Fruit fly (Drosophila melanogaster) whole organism, embryonic: ENCODE data around the gene Gmap.

Source experiments
- Asciz ChIP-seq: fragments of 200-800 bp; sonication (Bioruptor generic); optimal IDR thresholded peaks from 2 replicates; lab custom pipeline; 2017; ENCODE audit warnings: missing biosample characterization, mild to moderate bottlenecking, missing genetic modification characterization, missing genetic modification reagents
- Atf6 ChIP-seq: fragments of 200-800 bp; sonication (Bioruptor generic); IDR thresholded peaks from 2 replicates; pipeline ENCODE4 v1.3.6; 2022; ENCODE audit warnings: missing biosample characterization, missing genetic modification characterization
- CG10431 ChIP-seq: fragments of 200-800 bp; sonication (Bioruptor generic); optimal IDR thresholded peaks from 3 replicates; lab custom pipeline; 2018; ENCODE audit warnings: missing biosample characterization, mild to moderate bottlenecking, missing genetic modification characterization
- CG11560 ChIP-seq: fragments of 200-800 bp; sonication (Bioruptor generic); IDR thresholded peaks from 3 replicates; pipeline ENCODE4 v1.3.6; 2022; ENCODE audit warnings: missing biosample characterization, missing genetic modification characterization
- CG12391 ChIP-seq: fragments of 200-800 bp; sonication (Bioruptor generic); optimal IDR thresholded peaks from 3 replicates; lab custom pipeline; 2018; ENCODE audit warnings: missing biosample characterization, mild to moderate bottlenecking, missing genetic modification characterization, moderate library complexity
- CG12659 ChIP-seq: fragments of 200-800 bp; sonication (Bioruptor generic); optimal IDR thresholded peaks from 3 replicates; lab custom pipeline; 2017; ENCODE audit warnings: mild to moderate bottlenecking, missing biosample characterization, missing genetic modification reagents, missing genetic modification characterization
- CG13296 ChIP-seq: fragments of 200-800 bp; sonication (Bioruptor generic); optimal IDR thresholded peaks from 3 replicates; lab custom pipeline; 2018; ENCODE audit warnings: missing biosample characterization, mild to moderate bottlenecking, missing genetic modification characterization
- CG13894 ChIP-seq: fragments of 200-800 bp; sonication (Bioruptor generic); optimal IDR thresholded peaks from 3 replicates; lab custom pipeline; 2018; ENCODE audit warnings: missing biosample characterization, mild to moderate bottlenecking, missing genetic modification characterization, moderate library complexity
- CG1603 ChIP-seq: fragments of 200-800 bp; sonication (Bioruptor generic); optimal IDR thresholded peaks from 2 replicates; lab custom pipeline; 2019; ENCODE audit warnings: missing biosample characterization, mild to moderate bottlenecking, missing genetic modification characterization, moderate library complexity
- CG17802 ChIP-seq: fragments of 200-800 bp; sonication (Bioruptor generic); optimal IDR thresholded peaks from 2 replicates; lab custom pipeline; 2018; ENCODE audit warnings: missing biosample characterization, mild to moderate bottlenecking, missing genetic modification characterization, moderate library complexity
- CG18476 ChIP-seq: fragments of 200-800 bp; sonication (Bioruptor generic); optimal IDR thresholded peaks from 2 replicates; lab custom pipeline; 2016; ENCODE audit warnings: missing biosample characterization, mild to moderate bottlenecking, missing genetic modification characterization
- CG2116 ChIP-seq: fragments of 200-800 bp; sonication (Bioruptor generic); optimal IDR thresholded peaks from 3 replicates; lab custom pipeline; 2018; ENCODE audit warnings: missing biosample characterization, mild to moderate bottlenecking, missing genetic modification characterization
- CG2889 ChIP-seq: fragments of 200-800 bp; sonication (Bioruptor generic); IDR thresholded peaks from 3 replicates; pipeline ENCODE4 v1.3.6; 2022; ENCODE audit warnings: missing biosample characterization, missing genetic modification characterization
- CG30020 ChIP-seq: fragments of 200-800 bp; optimal IDR thresholded peaks from 2 replicates; lab custom pipeline; 2019; ENCODE audit warnings: missing biosample characterization, mild to moderate bottlenecking, missing genetic modification characterization, moderate library complexity
- CG34376 ChIP-seq: fragments of 200-800 bp; sonication (Bioruptor generic); optimal IDR thresholded peaks from 2 replicates; lab custom pipeline; 2018; ENCODE audit warnings: missing biosample characterization, mild to moderate bottlenecking, missing genetic modification characterization
- CG3995 ChIP-seq: fragments of 200-800 bp; sonication (Bioruptor generic); optimal IDR thresholded peaks from 3 replicates; lab custom pipeline; 2016; ENCODE audit warnings: missing biosample characterization, missing genetic modification characterization
- CG6854 ChIP-seq: fragments of 200-800 bp; sonication (Bioruptor generic); optimal IDR thresholded peaks from 3 replicates; lab custom pipeline; 2017; ENCODE audit warnings: missing biosample characterization, mild to moderate bottlenecking, missing genetic modification characterization
- CG7556 ChIP-seq: fragments of 200-800 bp; sonication (Bioruptor generic); optimal IDR thresholded peaks from 2 replicates; lab custom pipeline; 2017; ENCODE audit warnings: missing biosample characterization, mild to moderate bottlenecking, missing genetic modification characterization
- CG8359 ChIP-seq: fragments of 200-800 bp; sonication (Bioruptor generic); optimal IDR thresholded peaks from 2 replicates; lab custom pipeline; 2017; ENCODE audit warnings: missing biosample characterization, mild to moderate bottlenecking, missing genetic modification characterization, borderline replicate concordance
- Doc2 ChIP-seq: fragments of 200-800 bp; sonication (Bioruptor generic); IDR thresholded peaks from 2 replicates; pipeline ENCODE4 v1.3.6; 2022; ENCODE audit warnings: missing biosample characterization, missing genetic modification characterization
- Elba2 ChIP-seq: fragments of 200-800 bp; sonication (Bioruptor generic); optimal IDR thresholded peaks from 3 replicates; lab custom pipeline; 2016; ENCODE audit warnings: missing biosample characterization, missing genetic modification characterization
- HLH3B ChIP-seq: fragments of 200-800 bp; sonication (Bioruptor generic); IDR thresholded peaks from 2 replicates; pipeline ENCODE4 v1.3.6; 2022; ENCODE audit warnings: missing biosample characterization, missing genetic modification characterization
- Jarid2 ChIP-seq: fragments of 200-800 bp; sonication (Bioruptor generic); optimal IDR thresholded peaks from 3 replicates; lab custom pipeline; 2017; ENCODE audit warnings: mild to moderate bottlenecking, missing biosample characterization, missing genetic modification reagents, missing genetic modification characterization
- MESR4 ChIP-seq: fragments of 200-800 bp; sonication (Bioruptor generic); optimal IDR thresholded peaks from 2 replicates; lab custom pipeline; 2018; ENCODE audit warnings: missing biosample characterization, mild to moderate bottlenecking, missing genetic modification characterization, moderate library complexity
- Meics ChIP-seq: fragments of 200-800 bp; sonication (Bioruptor generic); optimal IDR thresholded peaks from 2 replicates; lab custom pipeline; 2017; ENCODE audit warnings: missing biosample characterization, mild to moderate bottlenecking, missing genetic modification characterization
- Opbp ChIP-seq: fragments of 200-800 bp; sonication (Bioruptor generic); IDR thresholded peaks from 3 replicates; pipeline ENCODE4 v1.3.6; 2022; ENCODE audit warnings: missing biosample characterization, missing genetic modification characterization; ENCODE audit not compliant: partially characterized antibody
- Pdp1 ChIP-seq, 2 experiments: fragments of 200-800 bp; sonication (Bioruptor generic); optimal IDR thresholded peaks; 3 replicates each; lab custom pipeline; 2016; ENCODE audit warnings: missing biosample characterization in 2 of 2, missing genetic modification characterization in 2 of 2, mild to moderate bottlenecking in 1 of 2, moderate library complexity in 1 of 2
- Rfx ChIP-seq: fragments of 200-800 bp; sonication (Bioruptor generic); IDR thresholded peaks from 2 replicates; pipeline ENCODE4 v1.3.6; 2022; ENCODE audit warnings: missing biosample characterization, missing genetic modification characterization
- Sin3A ChIP-seq: fragments of >200 bp; optimal IDR thresholded peaks from 2 replicates; lab custom pipeline; 2018
- Sox100B ChIP-seq: fragments of 200-800 bp; sonication (Bioruptor generic); optimal IDR thresholded peaks from 3 replicates; lab custom pipeline; 2018; ENCODE audit warnings: missing biosample characterization, mild to moderate bottlenecking, missing genetic modification characterization
- Ssrp ChIP-seq: fragments of 200-800 bp; sonication (Bioruptor generic); optimal IDR thresholded peaks from 2 replicates; lab custom pipeline; 2018; ENCODE audit warnings: missing biosample characterization, mild to moderate bottlenecking, missing genetic modification characterization, moderate library complexity
- ara ChIP-seq: fragments of 200-800 bp; sonication (Bioruptor generic); IDR thresholded peaks from 2 replicates; pipeline ENCODE4 v1.3.6; 2022; ENCODE audit warnings: missing biosample characterization, missing genetic modification characterization
- cas ChIP-seq: fragments of 200-800 bp; sonication (Bioruptor generic); IDR thresholded peaks from 2 replicates; pipeline ENCODE4 v1.3.6; 2022; ENCODE audit warnings: missing biosample characterization, missing genetic modification characterization
- da ChIP-seq: fragments of 200-800 bp; sonication (Bioruptor generic); optimal IDR thresholded peaks from 2 replicates; lab custom pipeline; 2016; ENCODE audit warnings: missing biosample characterization, missing genetic modification characterization
- disco-r ChIP-seq: fragments of 200-800 bp; sonication (Bioruptor generic); optimal IDR thresholded peaks from 2 replicates; lab custom pipeline; 2016; ENCODE audit warnings: missing biosample characterization, missing genetic modification characterization
- exex ChIP-seq: fragments of 200-800 bp; sonication (Bioruptor generic); optimal IDR thresholded peaks from 4 replicates; lab custom pipeline; 2018; ENCODE audit warnings: missing biosample characterization, mild to moderate bottlenecking, missing genetic modification characterization, moderate library complexity
- fd102C ChIP-seq: fragments of 200-800 bp; sonication (Bioruptor generic); optimal IDR thresholded peaks from 2 replicates; lab custom pipeline; 2018; ENCODE audit warnings: missing biosample characterization, mild to moderate bottlenecking, missing genetic modification characterization, moderate library complexity
- fd64A ChIP-seq: fragments of 200-800 bp; sonication (Bioruptor generic); optimal IDR thresholded peaks from 3 replicates; lab custom pipeline; 2018; ENCODE audit warnings: missing biosample characterization, mild to moderate bottlenecking, missing genetic modification characterization
- gsb ChIP-seq: fragments of 200-800 bp; sonication (Bioruptor generic); IDR thresholded peaks from 2 replicates; pipeline ENCODE4 v1.3.6; 2022; ENCODE audit warnings: missing biosample characterization, missing genetic modification characterization
- gt ChIP-seq: fragments of 200-800 bp; sonication (Bioruptor generic); IDR thresholded peaks from 2 replicates; pipeline ENCODE4 v1.3.6; 2022; ENCODE audit warnings: missing biosample characterization, missing genetic modification characterization
- inv ChIP-seq: fragments of 200-800 bp; sonication (Bioruptor generic); IDR thresholded peaks from 2 replicates; pipeline ENCODE4 v1.3.6; 2022; ENCODE audit warnings: missing biosample characterization, missing genetic modification characterization; ENCODE audit not compliant: partially characterized antibody
- lov ChIP-seq, 2 experiments: fragments of 200-800 bp in 1 of 2; fragments of >200 bp in 1 of 2; sonication (Bioruptor generic) in 1 of 2; IDR thresholded peaks in 1 of 2; optimal IDR thresholded peaks in 1 of 2; 2 replicates in 1 of 2; 3 replicates in 1 of 2; pipeline versions ENCODE4 v1.3.6 to Lab custom; 2017 to 2022; ENCODE audit warnings: missing biosample characterization in 1 of 2, missing genetic modification characterization in 1 of 2
- nerfin-2 ChIP-seq: fragments of 200-800 bp; sonication (Bioruptor generic); IDR thresholded peaks from 2 replicates; pipeline ENCODE4 v1.3.6; 2022; ENCODE audit warnings: missing biosample characterization, missing genetic modification characterization; ENCODE audit not compliant: partially characterized antibody
- onecut ChIP-seq: fragments of 200-800 bp; sonication (Bioruptor generic); IDR thresholded peaks from 2 replicates; pipeline ENCODE4 v1.3.6; 2022; ENCODE audit warnings: missing biosample characterization, missing genetic modification characterization
- org-1 ChIP-seq: fragments of 200-800 bp; sonication (Bioruptor generic); optimal IDR thresholded peaks from 2 replicates; lab custom pipeline; 2017; ENCODE audit warnings: missing biosample characterization, missing genetic modification characterization
- pfk ChIP-seq: fragments of 200-800 bp; sonication (Bioruptor generic); optimal IDR thresholded peaks from 2 replicates; lab custom pipeline; 2018; ENCODE audit warnings: missing biosample characterization, mild to moderate bottlenecking, missing genetic modification characterization, moderate library complexity
- tna ChIP-seq: fragments of 200-800 bp; sonication (Bioruptor generic); IDR thresholded peaks from 2 replicates; pipeline ENCODE4 v1.3.6; 2022; ENCODE audit warnings: missing biosample characterization, missing genetic modification characterization; ENCODE audit not compliant: partially characterized antibody
- twi ChIP-seq: fragments of 200-800 bp; optimal IDR thresholded peaks from 2 replicates; lab custom pipeline; 2019; ENCODE audit warnings: missing biosample characterization, mild to moderate bottlenecking, missing genetic modification characterization, moderate library complexity
- unc-4 ChIP-seq: fragments of 200-800 bp; sonication (Bioruptor generic); IDR thresholded peaks from 2 replicates; pipeline ENCODE4 v1.3.6; 2022; ENCODE audit warnings: missing biosample characterization, missing genetic modification characterization; ENCODE audit not compliant: partially characterized antibody
- wek ChIP-seq: fragments of 200-800 bp; sonication (Bioruptor generic); optimal IDR thresholded peaks from 3 replicates; lab custom pipeline; 2018; ENCODE audit warnings: missing biosample characterization, mild to moderate bottlenecking, missing genetic modification characterization, moderate library complexity

The Gmap gene

dm6 chrX:15462436-15462857 is 24.3 kb upstream of the Gmap start, which contains the start of the genes shtd, CG6294 and CG6299 (continued):
- TF ChIP-seq Ssrp, result no peak
- TF ChIP-seq CG18476, result peak; percentile 6
- no peak for TF ChIP-seq onecut (GFP tag; lab: Robert Waterston, UW)
- TF ChIP-seq inv (GFP tag; lab: Robert Waterston, UW), result peak; percentile 91
- no peak for TF ChIP-seq CG8359 (GFP tag; lab: Kevin White, UChicago)
- TF ChIP-seq gsb (GFP tag; lab: Robert Waterston, UW), result no peak
- TF ChIP-seq CG17802 (tag; lab: Kevin White, UChicago), result no peak
- TF ChIP-seq fd64A (GFP tag; lab: Kevin White, UChicago), result no peak
- TF ChIP-seq Pdp1 (GFP tag; optimal IDR thresholded peaks at IDR 0.05; lab: Kevin White, UChicago), result peak in 1 of 2 experiments; percentile 21
- TF ChIP-seq CG13894 (tag; lab: Kevin White, UChicago), result no peak
- peak; percentile 39; the same call in 1 of the 2 replicates for TF ChIP-seq Rfx
- TF ChIP-seq da (GFP tag; lab: Kevin White, UChicago), result no peak
- no peak for TF ChIP-seq Atf6 (GFP tag; lab: Robert Waterston, UW)
- no peak for TF ChIP-seq ara (GFP tag; lab: Robert Waterston, UW)
- no peak for TF ChIP-seq HLH3B (GFP tag; lab: Robert Waterston, UW)
- peak; percentile 99 for TF ChIP-seq tna
- TF ChIP-seq Opbp (GFP tag; lab: Robert Waterston, UW), result peak; percentile 88
- no peak for TF ChIP-seq CG2889 (GFP tag; lab: Robert Waterston, UW)
- no peak for TF ChIP-seq Meics (GFP tag; lab: Kevin White, UChicago)
- peak; percentile 18 for TF ChIP-seq CG34376 (GFP tag; lab: Kevin White, UChicago)
- TF ChIP-seq pfk (GFP tag; lab: Kevin White, UChicago), result no peak
- no peak for TF ChIP-seq CG6854 (GFP tag; lab: Kevin White, UChicago)
- peak; percentile 86 for TF ChIP-seq unc-4 (GFP tag; lab: Robert Waterston, UW)
- TF ChIP-seq fd102C (GFP tag; lab: Kevin White, UChicago), result no peak
- TF ChIP-seq CG3995 (GFP tag; lab: Kevin White, UChicago), result no peak
- TF ChIP-seq CG13296 (GFP tag; lab: Kevin White, UChicago), result no peak
- peak; percentile 84 for TF ChIP-seq Sin3A
- no peak for TF ChIP-seq Sox100B (GFP tag; lab: Kevin White, UChicago)
- TF ChIP-seq wek (GFP tag; lab: Kevin White, UChicago), result no peak
- TF ChIP-seq CG10431 (GFP tag; lab: Kevin White, UChicago), result no peak
- peak; percentile 56 for TF ChIP-seq CG12659
- peak; percentile 50 for TF ChIP-seq CG30020 (tag; lab: Kevin White, UChicago)
- peak; percentile 54 for TF ChIP-seq Elba2
- no peak for TF ChIP-seq lov (optimal IDR thresholded peaks at IDR 0.05; lab: Kevin White, UChicago)
- TF ChIP-seq lov (GFP tag; IDR thresholded peaks at IDR 0.05; lab: Robert Waterston, UW), result no peak
- TF ChIP-seq gt (GFP tag; lab: Robert Waterston, UW), result no peak
- no peak for TF ChIP-seq CG1603 (tag; lab: Kevin White, UChicago)
- TF ChIP-seq twi (tag; lab: Kevin White, UChicago), result peak; percentile 14
- TF ChIP-seq CG2116, result peak; percentile 82
- no peak for TF ChIP-seq org-1
- no peak for TF ChIP-seq Doc2
- no peak for TF ChIP-seq exex
- peak; percentile 44 for TF ChIP-seq MESR4 (GFP tag; lab: Kevin White, UChicago)
- TF ChIP-seq CG7556, result no peak
- no peak for TF ChIP-seq Asciz (GFP tag; lab: Kevin White, UChicago)
- TF ChIP-seq CG11560 (tag; lab: Robert Waterston, UW), result 0 out of 3 replicates have a peak, but pooled peaks have one; percentile 36
- peak; percentile 100 for TF ChIP-seq nerfin-2
- no peak for TF ChIP-seq disco-r (GFP tag; lab: Kevin White, UChicago)
- TF ChIP-seq Jarid2, result no peak
- no peak for TF ChIP-seq cas (GFP tag; lab: Robert Waterston, UW)
- TF ChIP-seq CG12391 (tag; lab: Kevin White, UChicago), result peak; percentile 36
